Worm (Caenorhabditis elegans) whole organism, midembryonic: Measurements from ENCODE around the gene ari-2.

Experiments
- T22C8.4 ChIP-seq: fragments of 200-800 bp; sonication (Bioruptor generic); IDR thresholded peaks from 2 replicates; pipeline ENCODE4 v1.3.6; 2022; ENCODE audit warnings: missing genetic modification characterization, missing compliant biosample characterization
- cog-1 ChIP-seq: sonication (generic microtip); optimal IDR thresholded peaks from 2 replicates; lab custom pipeline; 2016; ENCODE audit warnings: missing genetic modification characterization, missing compliant biosample characterization
- flt-1 ChIP-seq: fragments of 200-800 bp; sonication (Bioruptor generic); IDR thresholded peaks from 2 replicates; pipeline ENCODE4 v1.3.6; 2022; ENCODE audit warnings: missing genetic modification characterization, missing compliant biosample characterization
- klf-2 ChIP-seq: fragments of 200-800 bp; sonication (Bioruptor generic); conservative IDR thresholded peaks from 2 replicates; pipeline ENCODE4 v1.3.6; 2022; ENCODE audit warnings: missing genetic modification reagents, missing genetic modification characterization, missing compliant biosample characterization
- ref-1 ChIP-seq: fragments of 200-800 bp; sonication (Bioruptor generic); conservative IDR thresholded peaks from 2 replicates; pipeline ENCODE4 v1.3.6; 2022; ENCODE audit warnings: missing genetic modification reagents, missing genetic modification characterization, missing compliant biosample characterization
- tab-1 ChIP-seq: fragments of 200-800 bp; sonication (Bioruptor generic); IDR thresholded peaks from 2 replicates; pipeline ENCODE4 v1.3.6; 2022; ENCODE audit warnings: missing genetic modification characterization, missing compliant biosample characterization
- ztf-23 ChIP-seq: fragments of 200-800 bp; sonication (Bioruptor generic); IDR thresholded peaks from 2 replicates; pipeline ENCODE4 v1.3.6; 2022; ENCODE audit warnings: missing genetic modification reagents, missing genetic modification characterization, missing compliant biosample characterization
- ztf-29 ChIP-seq: fragments of 200-800 bp; sonication (Bioruptor generic); IDR thresholded peaks from 2 replicates; pipeline ENCODE4 v1.3.6; 2022; ENCODE audit warnings: missing genetic modification reagents, missing genetic modification characterization, missing compliant biosample characterization

ce11 chrIV:5550676-5551184 is at the start of gene ari-2:
- TF ChIP-seq cog-1 (tag; lab: Kevin White, UChicago): no peak
- no peak for TF ChIP-seq ref-1 (GFP tag; lab: Robert Waterston, UW)
- TF ChIP-seq ztf-23 (GFP tag; lab: Robert Waterston, UW): no peak
- TF ChIP-seq flt-1 (GFP tag; lab: Robert Waterston, UW): no peak
- TF ChIP-seq klf-2 (GFP tag; lab: Robert Waterston, UW): no peak
- TF ChIP-seq ztf-29 (GFP tag; lab: Robert Waterston, UW): no peak
- no peak for TF ChIP-seq tab-1 (GFP tag; lab: Robert Waterston, UW)
- TF ChIP-seq T22C8.4 (GFP tag; lab: Robert Waterston, UW): no peak
